Fruit fly (Drosophila melanogaster) Kc167 (cell line): ENCODE measurements around the gene sra.

Experiments
- Sin3A ChIP-seq: fragments of >200 bp; optimal IDR thresholded peaks from 2 replicates; lab custom pipeline; 2018; ENCODE audit warnings: missing external identifiers
- h ChIP-seq: fragments of >200 bp; optimal IDR thresholded peaks from 3 replicates; lab custom pipeline; 2018; ENCODE audit warnings: missing external identifiers
- ttk ChIP-seq: sonication (Bioruptor generic); optimal IDR thresholded peaks from 2 replicates; lab custom pipeline; 2017; ENCODE audit warnings: missing external identifiers

DNA sequence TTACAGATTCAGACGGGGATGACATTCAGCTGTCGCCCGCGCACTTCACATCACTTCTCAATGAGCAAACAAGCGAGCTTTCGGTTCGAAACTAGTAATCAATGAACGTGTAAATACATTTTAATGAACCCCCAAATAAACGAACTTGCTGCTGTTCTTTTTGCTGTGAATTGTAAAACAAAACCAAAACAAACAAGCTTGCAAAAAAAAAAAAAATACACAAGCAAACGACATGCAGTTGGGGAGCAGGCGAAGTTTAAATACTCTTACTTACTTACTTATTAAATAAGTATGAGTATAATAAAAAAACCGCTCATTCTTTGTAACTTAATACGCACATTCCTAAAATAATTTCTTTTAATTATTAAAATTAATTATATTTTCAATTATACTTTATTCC, 32.5 kb upstream of the sra start:
- TF ChIP-seq Sin3A (lab: Kevin White, UChicago) (no peak), ttk (lab: Kevin White, UChicago) (no peak), h (lab: Kevin White, UChicago) (no peak)
